Fruit fly (Drosophila melanogaster) whole organism, larva: ENCODE results near the gene Uch.

Source experiments
- noc ChIP-seq: fragments of 200-800 bp; sonication (Bioruptor generic); optimal IDR thresholded peaks from 3 replicates; lab custom pipeline; 2019; ENCODE audit warnings: missing biosample characterization, mild to moderate bottlenecking, missing genetic modification characterization, moderate library complexity

Gene Uch

DNA sequence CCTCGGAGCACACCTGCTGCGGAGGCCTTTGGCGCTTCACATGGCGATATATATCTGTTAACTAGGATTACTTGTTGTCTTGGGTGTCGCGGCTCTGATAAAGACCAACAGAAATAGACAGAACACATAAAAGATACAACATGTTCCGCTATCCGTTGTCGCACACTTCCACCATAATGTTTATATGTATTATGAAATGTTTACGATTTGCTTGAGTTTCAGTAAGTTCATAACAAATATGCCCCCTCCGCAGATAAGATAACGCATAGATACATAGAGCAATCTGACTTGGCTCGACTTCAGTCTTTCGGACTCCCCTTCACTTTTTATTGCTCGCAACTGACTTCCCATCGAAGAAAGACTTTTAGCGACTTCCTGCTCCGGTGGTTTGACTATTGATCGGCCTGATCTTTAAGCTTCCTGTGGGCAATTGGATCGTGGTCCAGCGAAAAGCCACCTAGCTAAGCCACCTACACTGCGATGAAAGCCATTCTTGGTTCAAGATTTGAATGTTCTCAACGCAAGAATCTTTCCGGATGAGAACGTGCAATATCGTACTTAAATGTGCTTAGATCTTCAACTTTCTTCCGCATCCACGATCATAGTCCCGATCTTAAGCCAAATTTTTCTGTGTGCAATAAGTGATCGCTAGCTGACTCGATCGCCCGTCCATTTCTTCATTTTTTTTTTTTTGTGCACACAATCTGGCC, 45.7 kb downstream of the Uch start:
- peak; percentile 9 for TF ChIP-seq noc (tag; lab: Kevin White, UChicago)

DNA sequence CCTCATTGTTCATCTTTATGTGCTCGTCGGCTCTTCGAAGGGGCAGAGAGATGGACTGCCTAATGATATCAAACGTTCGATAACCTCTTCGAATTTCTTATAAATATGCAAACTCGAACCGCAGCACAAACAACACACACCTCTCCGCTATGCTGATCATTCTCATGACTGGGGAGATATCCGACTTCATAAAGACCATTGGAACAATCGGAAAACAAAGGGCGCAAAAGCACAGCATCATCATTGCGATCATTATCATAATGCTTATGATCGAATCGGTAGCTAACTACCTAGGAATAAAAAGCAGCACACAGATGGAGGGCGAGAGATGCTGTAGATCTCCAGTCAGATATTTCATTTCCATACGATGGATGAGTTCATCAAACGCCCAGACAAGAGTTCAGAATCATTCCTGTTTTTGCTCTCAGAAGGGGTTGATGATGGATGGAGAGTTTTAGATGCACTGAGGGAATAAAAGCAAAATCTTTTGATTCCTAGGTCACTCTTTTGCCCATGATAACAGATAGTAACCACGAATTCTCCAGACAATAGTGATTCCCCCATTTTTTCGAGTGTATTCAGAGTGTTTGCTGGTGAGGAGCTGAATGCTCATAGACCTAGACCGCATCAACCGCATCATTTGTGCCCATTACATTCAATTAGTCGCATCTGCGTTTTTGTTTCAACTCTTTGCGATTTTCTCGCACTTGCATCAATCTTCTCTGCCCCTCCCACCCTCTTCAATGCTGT, 46.9 kb downstream of the Uch start:
- TF ChIP-seq noc (tag; lab: Kevin White, UChicago), result no peak

- peak; percentile 67 for TF ChIP-seq noc (tag; lab: Kevin White, UChicago)
These were observed 48.1 kb downstream of the Uch start for dm6 chr2L:2165864-2166263.

dm6 chr2L:2165238-2165577, 48.8 kb downstream of the Uch start:
- no peak for TF ChIP-seq noc (tag; lab: Kevin White, UChicago)

dm6 chr2L:2164520-2165237, 49.3 kb downstream of the Uch start:
- no peak for TF ChIP-seq noc (tag; lab: Kevin White, UChicago)

dm6 chr2L:2163568-2163953, 50.5 kb downstream of the Uch start:
- peak; percentile 68 for TF ChIP-seq noc (tag; lab: Kevin White, UChicago)
